Fruit fly (Drosophila melanogaster): ENCODE measurements around the gene Vps24.

Vps24 gene

DNA sequence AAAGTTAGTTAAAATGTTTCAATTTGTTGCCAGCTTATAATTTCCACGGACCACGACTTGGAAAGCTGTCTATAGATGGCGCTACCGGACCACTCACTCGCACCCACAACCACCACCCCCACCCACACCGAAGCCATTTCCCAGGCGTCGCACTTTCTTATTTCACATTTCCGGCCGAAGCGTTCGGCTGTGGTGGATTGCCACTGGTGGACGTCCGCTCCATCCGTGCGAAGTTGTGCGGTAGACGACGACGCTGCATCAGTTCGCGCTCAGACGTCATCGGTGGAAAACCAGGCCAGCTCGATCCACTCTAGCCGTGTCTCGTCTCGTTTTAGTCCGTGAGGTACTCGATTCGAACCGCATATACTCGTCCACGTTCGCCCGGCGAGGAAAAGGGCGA is 48.9 kb upstream of the Vps24 start, which contains the start of gene CG1090 (continued):
- TF ChIP-seq onecut (GFP tag; IDR thresholded peaks at IDR 0.05) (peak; percentile 55; the same call in 1 of the 2 replicates), CG5245 (GFP tag; optimal IDR thresholded peaks at IDR 0.05) (no peak), sim (GFP tag; IDR thresholded peaks at IDR 0.05) (no peak), CG8359 (GFP tag; optimal IDR thresholded peaks at IDR 0.05; ENCODE audit: borderline replicate concordance) (no peak), tx (GFP tag; optimal IDR thresholded peaks at IDR 0.05) (no peak), zf30C (GFP tag; optimal IDR thresholded peaks at IDR 0.05) (no peak), HLHmδ (GFP tag; optimal IDR thresholded peaks at IDR 0.05) (peak; percentile 4), Ada2b (GFP tag; IDR thresholded peaks at IDR 0.05) (no peak), CG7963 (GFP tag; IDR thresholded peaks at IDR 0.05; ENCODE audit: partially characterized antibody) (no peak), sisA (GFP tag; IDR thresholded peaks at IDR 0.05) (no peak), tup (GFP tag; optimal IDR thresholded peaks at IDR 0.05) (no peak), gsb (GFP tag; IDR thresholded peaks at IDR 0.05) (no peak), Ravus (GFP tag; IDR thresholded peaks at IDR 0.05) (no peak), CG14014 (GFP tag; IDR thresholded peaks at IDR 0.05) (no peak), Kr (GFP tag; optimal IDR thresholded peaks at IDR 0.05) (no peak), CG15514 (GFP tag; optimal IDR thresholded peaks at IDR 0.05) (peak; percentile 56), CG6854 (GFP tag; optimal IDR thresholded peaks at IDR 0.05) (peak; percentile 36), CG6175 (GFP tag; IDR thresholded peaks at IDR 0.05) (peak; percentile 39; the same call in 1 of the 3 replicates), CG17385 (GFP tag; optimal IDR thresholded peaks at IDR 0.05) (peak; percentile 28), B-H2 (GFP tag; optimal IDR thresholded peaks at IDR 0.05) (peak; percentile 5), Dref (GFP tag; IDR thresholded peaks at IDR 0.05) (no peak), Mad (GFP tag; optimal IDR thresholded peaks at IDR 0.05) (no peak), amos (GFP tag; IDR thresholded peaks at IDR 0.05; ENCODE audit: partially characterized antibody) (no peak), Nf-YA (GFP tag; IDR thresholded peaks at IDR 0.05) (no peak), CG5180 (GFP tag; optimal IDR thresholded peaks at IDR 0.05) (peak; percentile 24), kah (GFP tag; optimal IDR thresholded peaks at IDR 0.05) (no peak), Neu2 (GFP tag; optimal IDR thresholded peaks at IDR 0.05; ENCODE audit: borderline replicate concordance) (no peak), ap (GFP tag; IDR thresholded peaks at IDR 0.05) (no peak), Gug (GFP tag; IDR thresholded peaks at IDR 0.05) (no peak), CG13123 (GFP tag; optimal IDR thresholded peaks at IDR 0.05) (no peak), CG13894 (tag; optimal IDR thresholded peaks at IDR 0.05) (peak; percentile 41), CG30431 (GFP tag; optimal IDR thresholded peaks at IDR 0.05) (no peak), danr (GFP tag; IDR thresholded peaks at IDR 0.05) (no peak), CG11093 (GFP tag; IDR thresholded peaks at IDR 0.05) (no peak), CG6765 (GFP tag; optimal IDR thresholded peaks at IDR 0.05) (peak; percentile 82)

DNA sequence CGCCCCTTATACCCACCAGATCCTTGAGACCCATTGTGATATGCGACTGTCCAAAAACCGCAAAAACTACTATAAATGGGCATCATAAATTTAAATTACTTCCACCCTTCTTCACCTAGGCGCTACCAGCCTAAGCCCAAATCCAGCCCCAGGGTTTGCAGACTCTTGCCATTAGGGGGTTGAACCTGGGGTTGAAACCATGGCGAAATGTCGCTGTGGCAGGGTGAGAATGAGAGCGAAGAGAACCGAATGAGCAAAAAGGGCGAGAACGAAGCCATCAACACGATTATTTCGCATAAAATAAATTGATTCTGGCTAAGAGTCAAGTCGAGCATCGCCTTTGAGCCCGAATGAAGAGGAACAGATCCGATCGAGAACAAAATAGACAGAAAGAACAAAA is 42.8 kb upstream of the Vps24 start:
- no peak for TF ChIP-seq Ssrp (tag; optimal IDR thresholded peaks at IDR 0.05)
- no peak for TF ChIP-seq pros (GFP tag; optimal IDR thresholded peaks at IDR 0.05)
- TF ChIP-seq seq (GFP tag; IDR thresholded peaks at IDR 0.05): peak; percentile 62; the same call in 1 of the 2 replicates
- TF ChIP-seq Med (GFP tag): no peak
- TF ChIP-seq Deaf1 (tag; optimal IDR thresholded peaks at IDR 0.05): peak; percentile 21
- TF ChIP-seq Nf-YC (tag; optimal IDR thresholded peaks at IDR 0.05): peak; percentile 65
- peak; percentile 56 for TF ChIP-seq Nf-YB (GFP tag; optimal IDR thresholded peaks at IDR 0.05)
